Worm (Caenorhabditis elegans) whole organism, young adult: ENCODE data around the gene Y105C5B.3.

ENCODE experiments used
- B0019.2 ChIP-seq: fragments of 200-800 bp; sonication (Bioruptor generic); conservative IDR thresholded peaks from 2 replicates; pipeline ENCODE4 v1.3.6; 2022; ENCODE audit warnings: missing genetic modification reagents, missing genetic modification characterization, missing compliant biosample characterization
- C06A6.2 ChIP-seq: fragments of 200-800 bp; sonication (Bioruptor generic); conservative IDR thresholded peaks from 2 replicates; pipeline ENCODE4 v1.3.6; 2022; ENCODE audit warnings: missing genetic modification characterization, missing compliant biosample characterization
- C17E4.6 ChIP-seq: fragments of 200-800 bp; sonication (Bioruptor generic); IDR thresholded peaks from 2 replicates; pipeline ENCODE4 v1.3.6; 2022; ENCODE audit warnings: missing genetic modification reagents, missing genetic modification characterization, missing compliant biosample characterization
- F10E7.11 ChIP-seq: sonication (generic microtip); optimal IDR thresholded peaks from 2 replicates; lab custom pipeline; 2017; ENCODE audit warnings: mild to moderate bottlenecking, missing genetic modification characterization, moderate library complexity, missing compliant biosample characterization
- F33H1.4 ChIP-seq: fragments of 200-800 bp; sonication (Bioruptor generic); IDR thresholded peaks from 2 replicates; pipeline ENCODE4 v1.3.6; 2022; ENCODE audit warnings: missing genetic modification reagents, missing genetic modification characterization, missing compliant biosample characterization
- F37B4.10 ChIP-seq: fragments of 200-800 bp; sonication (Bioruptor generic); IDR thresholded peaks from 2 replicates; pipeline ENCODE4 v1.3.6; 2022; ENCODE audit warnings: missing genetic modification characterization, missing compliant biosample characterization
- F52B5.7 ChIP-seq: sonication (generic microtip); optimal IDR thresholded peaks from 2 replicates; lab custom pipeline; 2016; ENCODE audit warnings: mild to moderate bottlenecking, missing genetic modification characterization, missing compliant biosample characterization
- F55B11.4 ChIP-seq: sonication (generic microtip); optimal IDR thresholded peaks from 2 replicates; lab custom pipeline; 2016; ENCODE audit warnings: missing compliant biosample characterization, missing genetic modification characterization, borderline replicate concordance; ENCODE audit not compliant: insufficient read depth
- K11D2.4 ChIP-seq: fragments of 200-800 bp; sonication (Bioruptor generic); IDR thresholded peaks from 2 replicates; pipeline ENCODE4 v1.3.6; 2022; ENCODE audit warnings: missing genetic modification reagents, missing genetic modification characterization, missing compliant biosample characterization
- Y67H2A.10 ChIP-seq: fragments of 200-800 bp; sonication (Bioruptor generic); conservative IDR thresholded peaks from 2 replicates; pipeline ENCODE4 v1.3.6; 2022; ENCODE audit warnings: missing genetic modification reagents, missing genetic modification characterization, missing compliant biosample characterization
- Y79H2A.3 ChIP-seq: fragments of 200-800 bp; sonication (Bioruptor generic); conservative IDR thresholded peaks from 2 replicates; pipeline ENCODE4 v1.3.6; 2022; ENCODE audit warnings: missing genetic modification reagents, missing genetic modification characterization, missing compliant biosample characterization
- atf-7 ChIP-seq: sonication (generic microtip); optimal IDR thresholded peaks from 2 replicates; lab custom pipeline; 2017; ENCODE audit warnings: mild to moderate bottlenecking, missing genetic modification characterization, missing compliant biosample characterization
- attf-6 ChIP-seq: fragments of 200-800 bp; sonication (Bioruptor generic); IDR thresholded peaks from 2 replicates; pipeline ENCODE4 v1.3.6; 2022; ENCODE audit warnings: missing genetic modification reagents, missing genetic modification characterization, missing compliant biosample characterization
- bed-2 ChIP-seq: fragments of 200-800 bp; sonication (Bioruptor generic); IDR thresholded peaks from 2 replicates; pipeline ENCODE4 v1.3.6; 2022; ENCODE audit warnings: missing genetic modification reagents, missing genetic modification characterization, missing compliant biosample characterization
- ccch-3 ChIP-seq: fragments of 200-800 bp; sonication (Bioruptor generic); optimal IDR thresholded peaks from 2 replicates; lab custom pipeline; 2018; ENCODE audit warnings: mild to moderate bottlenecking, missing genetic modification characterization, missing compliant biosample characterization
- cebp-2 ChIP-seq: fragments of 200-800 bp; sonication (Bioruptor generic); IDR thresholded peaks from 2 replicates; pipeline ENCODE4 v1.3.6; 2022; ENCODE audit warnings: missing genetic modification characterization, missing compliant biosample characterization
- ceh-100 ChIP-seq: fragments of 200-800 bp; sonication (Bioruptor generic); IDR thresholded peaks from 2 replicates; pipeline ENCODE4 v1.3.6; 2022; ENCODE audit warnings: missing genetic modification reagents, missing genetic modification characterization, missing compliant biosample characterization
- ceh-27 ChIP-seq: fragments of 200-800 bp; sonication (Bioruptor generic); optimal IDR thresholded peaks from 2 replicates; lab custom pipeline; 2018; ENCODE audit warnings: mild to moderate bottlenecking, missing genetic modification characterization, moderate library complexity, missing compliant biosample characterization
- ceh-58 ChIP-seq: fragments of 200-800 bp; sonication (Bioruptor generic); IDR thresholded peaks from 2 replicates; pipeline ENCODE4 v1.3.6; 2022; ENCODE audit warnings: missing genetic modification characterization, missing compliant biosample characterization
- ceh-79 ChIP-seq: sonication (generic microtip); optimal IDR thresholded peaks from 2 replicates; lab custom pipeline; 2017; ENCODE audit warnings: mild to moderate bottlenecking, missing genetic modification characterization, missing compliant biosample characterization
- ceh-91 ChIP-seq: fragments of 200-800 bp; sonication (Bioruptor generic); IDR thresholded peaks from 2 replicates; pipeline ENCODE4 v1.3.6; 2022; ENCODE audit warnings: missing genetic modification reagents, missing genetic modification characterization, missing compliant biosample characterization
- die-1 ChIP-seq: sonication (generic microtip); optimal IDR thresholded peaks from 2 replicates; lab custom pipeline; 2016; ENCODE audit warnings: missing genotype, mild to moderate bottlenecking, missing genetic modification characterization, missing compliant biosample characterization
- dox-1 ChIP-seq: fragments of 200-800 bp; sonication (Bioruptor generic); IDR thresholded peaks from 2 replicates; pipeline ENCODE4 v1.3.6; 2022; ENCODE audit warnings: missing genetic modification reagents, missing genetic modification characterization, missing compliant biosample characterization
- egl-18 ChIP-seq: fragments of 200-800 bp; sonication (Bioruptor generic); IDR thresholded peaks from 2 replicates; pipeline ENCODE4 v1.3.6; 2022; ENCODE audit warnings: missing genetic modification reagents, missing genetic modification characterization, missing compliant biosample characterization
- egl-44 ChIP-seq: fragments of 200-800 bp; sonication (Bioruptor generic); IDR thresholded peaks from 2 replicates; pipeline ENCODE4 v1.3.6; 2022; ENCODE audit warnings: missing genetic modification reagents, missing genetic modification characterization, missing compliant biosample characterization
- ets-4 ChIP-seq: fragments of 200-800 bp; sonication (Bioruptor generic); optimal IDR thresholded peaks from 2 replicates; lab custom pipeline; 2018; ENCODE audit warnings: mild to moderate bottlenecking, missing genetic modification characterization, missing compliant biosample characterization
- fkh-3 ChIP-seq: sonication (generic microtip); optimal IDR thresholded peaks from 2 replicates; lab custom pipeline; 2016; ENCODE audit warnings: mild to moderate bottlenecking, missing genetic modification characterization, missing compliant biosample characterization
- gei-17 ChIP-seq: fragments of 200-800 bp; sonication (Bioruptor generic); optimal IDR thresholded peaks from 2 replicates; lab custom pipeline; 2018; ENCODE audit warnings: mild to moderate bottlenecking, missing genetic modification characterization, missing compliant biosample characterization
- hmg-1.2 ChIP-seq: fragments of 200-800 bp; sonication (Bioruptor generic); IDR thresholded peaks from 2 replicates; pipeline ENCODE4 v1.3.6; 2022; ENCODE audit warnings: missing genetic modification reagents, missing genetic modification characterization, missing compliant biosample characterization
- hmg-20 ChIP-seq: fragments of 200-800 bp; sonication (Bioruptor generic); IDR thresholded peaks from 2 replicates; pipeline ENCODE4 v1.3.6; 2022; ENCODE audit warnings: missing genetic modification reagents, missing genetic modification characterization, missing compliant biosample characterization
- lag-1 ChIP-seq: fragments of 200-800 bp; sonication (Bioruptor generic); IDR thresholded peaks from 2 replicates; pipeline ENCODE4 v1.3.6; 2022; ENCODE audit warnings: missing genetic modification reagents, missing genetic modification characterization, missing compliant biosample characterization
- let-607 ChIP-seq, 2 experiments: fragments of 200-800 bp in 1 of 2; sonication (Bioruptor generic) in 1 of 2; sonication (generic microtip) in 1 of 2; optimal IDR thresholded peaks; 2 replicates each; lab custom pipeline; 2016 to 2018; ENCODE audit warnings: mild to moderate bottlenecking in 2 of 2, missing compliant biosample characterization in 2 of 2, missing genetic modification characterization in 2 of 2, moderate library complexity in 2 of 2, missing genotype in 1 of 2
- lin-26 ChIP-seq: fragments of 200-800 bp; sonication (Bioruptor generic); IDR thresholded peaks from 2 replicates; pipeline ENCODE4 v1.3.6; 2022; ENCODE audit warnings: missing genetic modification reagents, missing genetic modification characterization, missing compliant biosample characterization
- lsl-1 ChIP-seq: fragments of 200-800 bp; sonication (Bioruptor generic); optimal IDR thresholded peaks from 2 replicates; lab custom pipeline; 2018; ENCODE audit warnings: mild to moderate bottlenecking, missing genetic modification characterization, moderate library complexity, missing compliant biosample characterization
- lsy-27 ChIP-seq: sonication (generic microtip); optimal IDR thresholded peaks from 2 replicates; lab custom pipeline; 2017; ENCODE audit warnings: missing genetic modification characterization, mild to moderate bottlenecking, missing compliant biosample characterization, antibody characterized with exemption, missing genotype, borderline replicate concordance; ENCODE audit not compliant: insufficient read depth
- madf-6 ChIP-seq: fragments of 200-800 bp; sonication (Bioruptor generic); IDR thresholded peaks from 2 replicates; pipeline ENCODE4 v1.3.6; 2022; ENCODE audit warnings: missing genetic modification reagents, missing genetic modification characterization, missing compliant biosample characterization
- madf-8 ChIP-seq: fragments of 200-800 bp; sonication (Bioruptor generic); conservative IDR thresholded peaks from 2 replicates; pipeline ENCODE4 v1.3.6; 2022; ENCODE audit warnings: missing genetic modification reagents, missing genetic modification characterization, missing compliant biosample characterization
- mcd-1 ChIP-seq: fragments of 200-800 bp; sonication (Bioruptor generic); IDR thresholded peaks from 2 replicates; pipeline ENCODE4 v1.3.6; 2022; ENCODE audit warnings: missing genetic modification reagents, missing genetic modification characterization, missing compliant biosample characterization
- nhr-120 ChIP-seq: fragments of 200-800 bp; sonication (Bioruptor generic); IDR thresholded peaks from 2 replicates; pipeline ENCODE4 v1.3.6; 2022; ENCODE audit warnings: missing genetic modification characterization, missing compliant biosample characterization
- nhr-179 ChIP-seq: sonication (generic microtip); optimal IDR thresholded peaks from 2 replicates; lab custom pipeline; 2016; ENCODE audit warnings: mild to moderate bottlenecking, missing genetic modification characterization, missing compliant biosample characterization
- rcor-1 ChIP-seq: fragments of 200-800 bp; sonication (Bioruptor generic); IDR thresholded peaks from 2 replicates; pipeline ENCODE4 v1.3.6; 2022; ENCODE audit warnings: missing genetic modification reagents, missing genetic modification characterization, missing compliant biosample characterization
- rpc-1 ChIP-seq, 2 experiments: fragments of 150-350 bp in 1 of 2; sonication (generic microtip) in 1 of 2; optimal IDR thresholded peaks; 2 replicates each; lab custom pipeline; 2014 to 2018; ENCODE audit warnings: missing biosample characterization in 1 of 2, missing genetic modification characterization in 1 of 2, missing genetic modification reagents in 1 of 2, missing genotype in 1 of 2
- sdz-38 ChIP-seq: sonication (generic microtip); optimal IDR thresholded peaks from 2 replicates; lab custom pipeline; 2016; ENCODE audit warnings: missing genotype, missing genetic modification characterization, missing compliant biosample characterization
- sea-2 ChIP-seq: fragments of 200-800 bp; sonication (Bioruptor generic); IDR thresholded peaks from 2 replicates; pipeline ENCODE4 v1.3.6; 2022; ENCODE audit warnings: missing genetic modification characterization, missing compliant biosample characterization
- tlf-1 ChIP-seq: fragments of 200-800 bp; sonication (Bioruptor generic); optimal IDR thresholded peaks from 2 replicates; lab custom pipeline; 2018; ENCODE audit warnings: mild to moderate bottlenecking, missing genetic modification characterization, missing compliant biosample characterization
- zfh-2 ChIP-seq: fragments of 200-800 bp; sonication (Bioruptor generic); conservative IDR thresholded peaks from 2 replicates; pipeline ENCODE4 v1.3.6; 2022; ENCODE audit warnings: missing genetic modification reagents, missing genetic modification characterization, missing compliant biosample characterization
- zim-3 ChIP-seq: sonication (generic microtip); optimal IDR thresholded peaks from 2 replicates; lab custom pipeline; 2017; ENCODE audit warnings: mild to moderate bottlenecking, missing genetic modification characterization, moderate library complexity, missing compliant biosample characterization
- ztf-26 ChIP-seq: sonication (generic microtip); optimal IDR thresholded peaks from 2 replicates; lab custom pipeline; 2017; ENCODE audit warnings: missing genetic modification characterization, missing compliant biosample characterization

Y105C5B.3 gene

ce11 chrIV:15931176-15931575 is 47.2 kb downstream of the Y105C5B.3 start (continued):
- TF ChIP-seq madf-8 (GFP tag; lab: Robert Waterston, UW) (no peak), egl-44 (GFP tag; lab: Robert Waterston, UW) (peak; percentile 39; the same call in 1 of the 2 replicates), tlf-1 (GFP tag; lab: Kevin White, UChicago) (peak; percentile 56), bed-2 (GFP tag; lab: Robert Waterston, UW) (no peak), egl-18 (GFP tag; lab: Robert Waterston, UW) (no peak), nhr-120 (GFP tag; lab: Robert Waterston, UW) (no peak), rcor-1 (peak; percentile 58; the same call in 1 of the 2 replicates), ets-4 (GFP tag; lab: Kevin White, UChicago) (peak; percentile 16), B0019.2 (GFP tag; lab: Robert Waterston, UW) (0 out of 2 replicates have a peak, but pooled peaks have one; percentile 7), die-1 (tag; lab: Kevin White, UChicago) (peak; percentile 77), ceh-58 (GFP tag; lab: Robert Waterston, UW) (no peak), C06A6.2 (GFP tag; lab: Robert Waterston, UW) (no peak), ztf-26 (peak; percentile 63), F55B11.4 (tag; lab: Kevin White, UChicago) (no peak), ceh-27 (peak; percentile 97), F33H1.4 (GFP tag; lab: Robert Waterston, UW) (0 out of 2 replicates have a peak, but pooled peaks have one; percentile 12), ceh-79 (tag; lab: Kevin White, UChicago) (no peak), hmg-1.2 (GFP tag; lab: Robert Waterston, UW) (peak; percentile 71), gei-17 (GFP tag; lab: Kevin White, UChicago) (no peak), mcd-1 (GFP tag; lab: Robert Waterston, UW) (0 out of 2 replicates have a peak, but pooled peaks have one; percentile 14), rpc-1 (optimal IDR thresholded peaks at IDR 0.05; lab: Kevin White, UChicago) (peak; percentile 72), rpc-1 (tag; optimal IDR thresholded peaks at IDR 0.05; lab: Kevin White, UChicago) (peak; percentile 71), zfh-2 (no peak), F10E7.11 (tag; lab: Kevin White, UChicago) (peak; percentile 25), lsl-1 (GFP tag; lab: Kevin White, UChicago) (no peak), madf-6 (GFP tag; lab: Robert Waterston, UW) (peak; percentile 39; the same call in 1 of the 2 replicates), fkh-3 (no peak), sdz-38 (no peak), sea-2 (no peak), hmg-20 (GFP tag; lab: Robert Waterston, UW) (no peak), Y67H2A.10 (GFP tag; lab: Robert Waterston, UW) (no peak)
- TF ChIP-seq, all 124 proteins: peak for 57

ce11 chrIV:15931833-15932232 is 47.8 kb downstream of the Y105C5B.3 start:
- TF ChIP-seq lag-1 (GFP tag; lab: Robert Waterston, UW) (no peak), lsl-1 (GFP tag; lab: Kevin White, UChicago) (no peak), sdz-38 (no peak), egl-44 (GFP tag; lab: Robert Waterston, UW) (no peak), lsy-27 (tag; lab: Kevin White, UChicago) (no peak), ets-4 (GFP tag; lab: Kevin White, UChicago) (no peak), C17E4.6 (no peak), F37B4.10 (no peak), nhr-179 (tag; lab: Kevin White, UChicago) (no peak), ceh-79 (tag; lab: Kevin White, UChicago) (no peak), atf-7 (tag; lab: Kevin White, UChicago) (no peak), let-607 (tag; optimal IDR thresholded peaks at IDR 0.05; lab: Kevin White, UChicago) (peak; percentile 18 to 27), zim-3 (tag; lab: Kevin White, UChicago) (peak; percentile 84), attf-6 (GFP tag; lab: Robert Waterston, UW) (peak; percentile 97), F52B5.7 (peak; percentile 65), ceh-100 (no peak), dox-1 (GFP tag; lab: Robert Waterston, UW) (peak; percentile 74), K11D2.4 (no peak), lin-26 (GFP tag; lab: Robert Waterston, UW) (peak; percentile 93), ceh-91 (GFP tag; lab: Robert Waterston, UW) (no peak), bed-2 (GFP tag; lab: Robert Waterston, UW) (no peak), cebp-2 (no peak), ccch-3 (peak; percentile 34), Y79H2A.3 (GFP tag; lab: Robert Waterston, UW) (no peak)
